Fruit fly (Drosophila melanogaster): ENCODE results near the gene hoe2.

DNA sequence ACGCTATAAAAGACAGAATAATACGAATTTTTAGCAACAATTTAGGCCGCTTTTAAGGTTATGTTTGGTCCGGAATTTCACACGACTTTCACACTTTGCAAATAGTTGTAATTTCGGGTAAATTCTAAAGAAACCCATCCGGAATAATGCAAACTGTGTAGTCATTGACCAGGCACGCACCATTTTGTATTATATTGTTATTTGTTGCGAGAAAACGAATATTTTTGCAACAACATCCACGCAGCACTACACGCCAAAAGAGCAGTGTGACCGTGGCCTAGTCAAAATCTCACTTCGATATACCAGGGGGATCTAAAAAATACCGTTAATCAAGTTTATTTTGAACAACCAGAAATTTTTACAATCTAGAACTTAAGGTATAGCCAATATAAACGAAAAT is 31.3 kb upstream of the hoe2 start, which contains the start of gene eIF3i:
- TF ChIP-seq psq (optimal IDR thresholded peaks at IDR 0.05) = no peak
- TF ChIP-seq usp (GFP tag; optimal IDR thresholded peaks at IDR 0.05) = no peak
